Worm (Caenorhabditis elegans) whole organism, mixed stage, embryonic: ENCODE measurements around the gene tomm-40.
A peak's percentile ranks its signal among the peaks of the same experiment; 100 is the strongest.

Experiments used
- M03D4.4 ChIP-seq: sonication (generic microtip); optimal IDR thresholded peaks from 2 replicates; lab custom pipeline; 2017; ENCODE audit warnings: mild to moderate bottlenecking, missing genetic modification characterization, missing compliant biosample characterization
- bed-3 ChIP-seq: fragments of 200-800 bp; sonication (Bioruptor generic); optimal IDR thresholded peaks from 3 replicates; lab custom pipeline; 2018; ENCODE audit warnings: mild to moderate bottlenecking, missing genetic modification characterization, moderate library complexity, missing compliant biosample characterization
- blmp-1 ChIP-seq: fragments of 150-350 bp; optimal IDR thresholded peaks from 2 replicates; lab custom pipeline; 2014; ENCODE audit warnings: missing biosample characterization, missing genetic modification characterization
- ceh-43 ChIP-seq: fragments of 200-800 bp; sonication (Bioruptor generic); optimal IDR thresholded peaks from 2 replicates; lab custom pipeline; 2018; ENCODE audit warnings: mild to moderate bottlenecking, missing genetic modification characterization, moderate library complexity, missing compliant biosample characterization
- ceh-83 ChIP-seq: fragments of 200-800 bp; sonication (Bioruptor generic); optimal IDR thresholded peaks from 2 replicates; lab custom pipeline; 2018; ENCODE audit warnings: mild to moderate bottlenecking, missing genetic modification characterization, missing compliant biosample characterization
- ces-1 ChIP-seq: fragments of 150-350 bp; optimal IDR thresholded peaks from 2 replicates; lab custom pipeline; 2014; ENCODE audit warnings: missing biosample characterization, missing genetic modification reagents, missing genetic modification characterization
- cnd-1 ChIP-seq: fragments of 200-800 bp; sonication (Bioruptor generic); optimal IDR thresholded peaks from 2 replicates; lab custom pipeline; 2018; ENCODE audit warnings: mild to moderate bottlenecking, missing genetic modification characterization, missing compliant biosample characterization
- elt-1 ChIP-seq: sonication (generic microtip); optimal IDR thresholded peaks from 2 replicates; lab custom pipeline; 2017; ENCODE audit warnings: missing genetic modification characterization, mild to moderate bottlenecking, missing compliant biosample characterization, antibody characterized with exemption, moderate library complexity, borderline replicate concordance; ENCODE audit not compliant: insufficient read depth
- elt-3 ChIP-seq: fragments of 150-350 bp; optimal IDR thresholded peaks from 2 replicates; lab custom pipeline; 2014; ENCODE audit warnings: missing biosample characterization, missing genetic modification characterization
- flh-1 ChIP-seq: fragments of 200-800 bp; sonication (Bioruptor generic); optimal IDR thresholded peaks from 2 replicates; lab custom pipeline; 2018; ENCODE audit warnings: mild to moderate bottlenecking, missing genetic modification characterization, moderate library complexity, missing compliant biosample characterization
- hlh-1 ChIP-seq: fragments of 150-350 bp; optimal IDR thresholded peaks from 2 replicates; lab custom pipeline; 2014; ENCODE audit warnings: missing biosample characterization, missing genetic modification reagents, missing genetic modification characterization
- lin-13 ChIP-seq: fragments of 150-350 bp; optimal IDR thresholded peaks from 2 replicates; lab custom pipeline; 2014; ENCODE audit warnings: missing biosample characterization, missing genetic modification characterization
- lin-32 ChIP-seq: fragments of 200-800 bp; sonication (Bioruptor generic); optimal IDR thresholded peaks from 2 replicates; lab custom pipeline; 2018; ENCODE audit warnings: mild to moderate bottlenecking, missing genetic modification characterization, missing compliant biosample characterization
- lsy-2 ChIP-seq: fragments of 150-350 bp; optimal IDR thresholded peaks from 2 replicates; lab custom pipeline; 2014; ENCODE audit warnings: missing biosample characterization, missing genetic modification characterization
- nhr-12 ChIP-seq: fragments of 150-350 bp; optimal IDR thresholded peaks from 2 replicates; lab custom pipeline; 2014; ENCODE audit warnings: missing biosample characterization, missing genetic modification characterization
- nhr-28 ChIP-seq: fragments of 150-350 bp; optimal IDR thresholded peaks from 2 replicates; lab custom pipeline; 2014; ENCODE audit warnings: missing biosample characterization, missing genetic modification characterization
- nhr-76 ChIP-seq: sonication (generic microtip); optimal IDR thresholded peaks from 2 replicates; lab custom pipeline; 2017; ENCODE audit warnings: missing biosample characterization, missing genetic modification characterization
- pha-4 ChIP-seq: fragments of 150-350 bp; optimal IDR thresholded peaks from 2 replicates; lab custom pipeline; 2018; ENCODE audit warnings: missing biosample characterization, missing genetic modification reagents, missing genetic modification characterization
- sem-2 ChIP-seq: fragments of 200-800 bp; sonication (Bioruptor generic); optimal IDR thresholded peaks from 2 replicates; lab custom pipeline; 2018; ENCODE audit warnings: mild to moderate bottlenecking, missing genetic modification characterization, missing compliant biosample characterization
- sptf-1 ChIP-seq: sonication (generic microtip); optimal IDR thresholded peaks from 2 replicates; lab custom pipeline; 2017; ENCODE audit warnings: mild to moderate bottlenecking, missing genetic modification characterization, moderate library complexity, missing compliant biosample characterization
- tbx-8 ChIP-seq: fragments of 200-800 bp; sonication (Bioruptor generic); optimal IDR thresholded peaks from 2 replicates; lab custom pipeline; 2018; ENCODE audit warnings: mild to moderate bottlenecking, missing genetic modification characterization, moderate library complexity, missing compliant biosample characterization
- unc-120 ChIP-seq: sonication (generic microtip); optimal IDR thresholded peaks from 2 replicates; lab custom pipeline; 2017; ENCODE audit warnings: missing genetic modification characterization, missing compliant biosample characterization; ENCODE audit not compliant: poor library complexity, severe bottlenecking
- unc-39 ChIP-seq: fragments of 150-350 bp; optimal IDR thresholded peaks from 2 replicates; lab custom pipeline; 2014; ENCODE audit warnings: missing biosample characterization, missing genetic modification characterization
- unc-62 ChIP-seq: fragments of 150-350 bp; optimal IDR thresholded peaks from 2 replicates; lab custom pipeline; 2014; ENCODE audit warnings: missing biosample characterization, missing genetic modification reagents, missing genetic modification characterization
- zip-8 ChIP-seq: fragments of 150-350 bp; optimal IDR thresholded peaks from 2 replicates; lab custom pipeline; 2014; ENCODE audit warnings: missing biosample characterization, missing genetic modification characterization
- ztf-11 ChIP-seq: fragments of 150-350 bp; optimal IDR thresholded peaks from 2 replicates; lab custom pipeline; 2014; ENCODE audit warnings: missing biosample characterization, missing genetic modification characterization

tomm-40 gene

DNA sequence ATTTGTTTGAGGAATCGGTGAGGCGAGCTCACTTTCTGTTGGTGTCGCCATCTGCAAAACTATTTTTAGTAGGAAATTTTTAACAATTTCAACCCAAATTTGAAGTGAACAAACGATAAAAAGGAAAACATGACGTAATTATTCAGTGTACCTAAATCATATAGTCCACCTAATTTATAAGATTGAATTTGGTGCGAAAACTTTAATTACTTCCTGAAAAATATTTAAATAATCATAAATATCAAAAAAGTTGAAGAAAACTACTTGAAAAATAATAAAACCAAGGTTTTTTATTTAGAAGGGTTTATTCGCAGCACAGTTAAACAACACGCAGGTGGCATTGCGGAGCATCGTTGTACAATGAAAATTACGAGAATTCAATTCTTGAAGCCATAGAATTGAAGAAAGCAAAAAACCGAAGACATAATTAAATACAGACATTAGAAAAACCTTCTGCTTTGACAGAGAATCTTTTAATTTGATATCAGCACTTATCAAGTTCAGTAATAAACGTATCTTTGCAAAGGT lies at the start of gene tomm-40:
Gene tomm-40, minus strand, starts transcription at position 51 of the 528 bp plus-strand sequence.
- no peak for TF ChIP-seq sem-2 (GFP tag; lab: Kevin White, UChicago)
- no peak for TF ChIP-seq ceh-43 (GFP tag; lab: Kevin White, UChicago)
- no peak for TF ChIP-seq nhr-28 (tag; lab: Kevin White, UChicago)
- TF ChIP-seq lin-32 (GFP tag; lab: Kevin White, UChicago): no peak
- TF ChIP-seq hlh-1 (tag; lab: Kevin White, UChicago): no peak
- no peak for TF ChIP-seq unc-39 (tag; lab: Kevin White, UChicago)
- no peak for TF ChIP-seq unc-62 (GFP tag; lab: Kevin White, UChicago)
- TF ChIP-seq blmp-1: no peak
- TF ChIP-seq sptf-1 (tag; lab: Kevin White, UChicago): no peak
- no peak for TF ChIP-seq nhr-12 (tag; lab: Kevin White, UChicago)
- peak; percentile 42 for TF ChIP-seq lsy-2 (tag; lab: Kevin White, UChicago)
- no peak for TF ChIP-seq bed-3
- no peak for TF ChIP-seq flh-1 (GFP tag; lab: Kevin White, UChicago)
- TF ChIP-seq cnd-1: no peak
- peak; percentile 20 for TF ChIP-seq ces-1 (GFP tag; lab: Kevin White, UChicago)
- no peak for TF ChIP-seq elt-3 (tag; lab: Kevin White, UChicago)

DNA sequence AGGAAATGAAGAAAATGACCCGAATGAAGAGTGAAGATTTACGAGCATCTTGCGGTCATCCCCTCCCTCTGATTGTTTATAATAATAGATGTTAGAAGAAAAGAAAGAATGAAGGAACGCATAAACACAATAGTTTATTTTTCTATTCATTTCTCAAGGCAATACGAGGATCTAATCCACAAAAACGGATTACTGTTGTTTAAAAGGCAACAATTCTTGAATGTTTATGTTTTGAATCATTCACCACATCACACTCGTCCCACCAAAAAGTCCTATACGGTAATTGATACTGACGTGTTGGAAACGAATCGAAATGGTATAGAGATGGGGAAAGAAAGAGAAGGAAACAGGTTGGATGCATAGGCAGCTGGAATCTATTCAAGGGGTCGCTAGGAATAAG lies 48.3 kb upstream of the tomm-40 start:
- TF ChIP-seq elt-1 (tag; lab: Kevin White, UChicago): no peak

DNA sequence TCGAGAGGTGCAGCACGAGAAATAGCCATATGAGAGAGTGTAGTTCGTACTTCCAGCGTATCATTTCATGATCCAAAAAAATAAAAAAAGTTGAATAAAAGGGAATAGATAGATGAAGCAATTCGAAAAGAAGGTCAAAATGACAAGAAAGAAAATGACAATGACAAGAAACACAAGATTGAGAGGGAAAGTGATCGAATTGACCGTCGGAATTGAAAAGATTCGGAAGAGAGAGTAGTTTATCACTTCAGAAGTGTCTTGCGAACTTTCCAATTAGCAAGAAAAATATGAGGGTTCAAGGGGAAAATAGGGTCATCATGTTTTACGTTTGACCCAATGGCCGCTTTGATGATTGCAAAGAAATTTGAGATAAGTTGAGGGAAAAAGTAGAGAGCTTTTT lies 46.3 kb upstream of the tomm-40 start, which contains the start of gene dep-1:
Gene dep-1, minus strand, starts transcription at position 95 of the 400 bp plus-strand sequence.
- TF ChIP-seq ceh-83 (GFP tag; lab: Kevin White, UChicago) (no peak), tbx-8 (GFP tag; lab: Kevin White, UChicago) (no peak), ceh-43 (GFP tag; lab: Kevin White, UChicago) (no peak), nhr-28 (tag; lab: Kevin White, UChicago) (no peak), ztf-11 (tag; lab: Kevin White, UChicago) (no peak), M03D4.4 (tag; lab: Kevin White, UChicago) (no peak), zip-8 (tag; lab: Kevin White, UChicago) (no peak)

DNA sequence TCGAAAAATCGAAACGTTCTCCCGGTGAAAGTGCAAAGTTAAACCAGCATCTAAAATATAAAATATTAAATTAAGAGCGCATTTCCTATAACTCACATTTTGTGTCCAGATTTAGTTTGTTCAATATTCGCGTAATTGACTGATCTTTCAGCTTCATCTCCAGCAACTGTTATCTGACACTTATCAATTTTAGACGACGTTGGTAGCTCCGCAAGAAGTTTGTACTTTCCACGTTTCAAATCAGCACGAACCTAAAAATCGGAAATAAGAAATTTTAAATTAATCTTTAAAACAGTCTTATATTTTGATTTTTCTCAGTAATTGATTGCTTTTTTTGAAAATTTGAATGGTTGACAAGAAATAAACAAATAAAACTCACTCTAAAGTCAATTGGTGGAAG lies 44.3 kb upstream of the tomm-40 start:
- TF ChIP-seq zip-8 (tag; lab: Kevin White, UChicago) (no peak), elt-1 (tag; lab: Kevin White, UChicago) (no peak), ces-1 (GFP tag; lab: Kevin White, UChicago) (no peak), pha-4 (tag; lab: Kevin White, UChicago) (no peak), lin-13 (tag; lab: Kevin White, UChicago) (no peak), ceh-83 (GFP tag; lab: Kevin White, UChicago) (no peak), nhr-76 (tag; lab: Kevin White, UChicago) (no peak)

DNA sequence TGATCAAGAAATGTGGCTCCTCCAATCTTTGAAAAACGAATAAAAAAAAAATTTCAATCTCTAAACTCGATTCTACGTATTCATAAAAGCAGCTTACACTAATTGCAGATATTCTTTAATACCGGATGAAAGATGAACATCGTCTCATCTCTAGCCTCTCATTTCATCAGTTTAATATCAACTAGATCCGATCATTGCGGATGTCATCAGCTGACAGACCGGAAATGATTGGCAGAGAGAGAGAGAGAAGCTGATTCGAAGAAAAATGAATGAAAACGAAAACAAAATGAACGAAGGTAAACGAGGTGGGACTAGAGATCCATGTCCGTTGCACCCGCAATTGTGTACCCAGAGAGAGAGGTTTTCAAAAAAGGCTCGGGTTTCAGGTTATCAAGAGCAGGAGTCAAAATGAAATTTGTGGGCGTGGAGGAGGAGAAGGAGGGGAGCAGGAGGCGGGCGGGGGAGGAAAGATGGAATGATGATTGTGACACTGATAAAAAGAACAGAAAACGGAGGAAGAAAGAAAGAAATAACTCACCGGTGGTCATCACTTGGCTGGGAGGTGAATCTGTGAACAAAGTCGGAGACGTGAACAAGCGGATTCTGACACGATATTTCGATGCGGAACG lies 41.6 kb upstream of the tomm-40 start:
- TF ChIP-seq unc-120 (peak; percentile 33), nhr-76 (tag; lab: Kevin White, UChicago) (no peak), hlh-1 (tag; lab: Kevin White, UChicago) (peak; percentile 73), unc-62 (GFP tag; lab: Kevin White, UChicago) (peak; percentile 74), cnd-1 (no peak)

DNA sequence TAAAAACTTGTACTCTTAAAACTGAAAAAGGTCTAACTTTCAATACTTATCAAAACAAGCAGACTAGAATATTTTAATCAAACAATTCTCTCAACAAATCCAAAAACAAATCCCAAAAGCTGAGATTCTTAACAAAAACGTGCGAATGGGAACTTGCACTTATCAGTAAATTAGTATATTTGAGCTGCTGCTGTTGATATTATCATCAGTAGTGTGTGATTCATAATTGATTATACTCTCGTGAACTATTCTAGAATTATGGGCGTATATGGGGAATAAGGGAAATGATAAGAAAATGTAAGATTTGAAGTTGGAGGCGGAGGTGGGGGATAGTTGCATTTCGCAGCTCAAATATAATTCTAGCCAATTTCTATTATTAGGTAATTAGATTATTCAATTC lies 40.8 kb upstream of the tomm-40 start:
- no peak for TF ChIP-seq zip-8 (tag; lab: Kevin White, UChicago)
- no peak for TF ChIP-seq elt-1 (tag; lab: Kevin White, UChicago)
- no peak for TF ChIP-seq nhr-28 (tag; lab: Kevin White, UChicago)
- no peak for TF ChIP-seq blmp-1
- TF ChIP-seq flh-1 (GFP tag; lab: Kevin White, UChicago): no peak
- TF ChIP-seq lsy-2 (tag; lab: Kevin White, UChicago): no peak
